Worm (Caenorhabditis elegans) whole organism, young adult: ENCODE results near the gene exc-5.

Experiments
- B0336.3 ChIP-seq: fragments of 200-800 bp; sonication (Bioruptor generic); IDR thresholded peaks from 2 replicates; pipeline ENCODE4 v1.3.6; 2022; ENCODE audit warnings: missing genetic modification characterization, missing compliant biosample characterization
- F39B2.1 ChIP-seq: fragments of 200-800 bp; sonication (Bioruptor generic); IDR thresholded peaks from 2 replicates; pipeline ENCODE4 v1.3.6; 2022; ENCODE audit warnings: missing genetic modification reagents, missing genetic modification characterization, missing compliant biosample characterization
- ZK185.1 ChIP-seq: sonication (generic microtip); optimal IDR thresholded peaks from 2 replicates; lab custom pipeline; 2016; ENCODE audit warnings: mild to moderate bottlenecking, missing genetic modification characterization, missing compliant biosample characterization; ENCODE audit not compliant: poor library complexity, severe bottlenecking
- aptf-2 ChIP-seq: fragments of 200-800 bp; sonication (Bioruptor generic); conservative IDR thresholded peaks from 2 replicates; pipeline ENCODE4 v1.3.6; 2022; ENCODE audit warnings: missing genetic modification reagents, missing genetic modification characterization, missing compliant biosample characterization
- athp-1 ChIP-seq: sonication (generic microtip); optimal IDR thresholded peaks from 2 replicates; lab custom pipeline; 2017; ENCODE audit warnings: mild to moderate bottlenecking, missing genetic modification characterization, missing compliant biosample characterization
- ceh-27 ChIP-seq: fragments of 200-800 bp; sonication (Bioruptor generic); optimal IDR thresholded peaks from 2 replicates; lab custom pipeline; 2018; ENCODE audit warnings: mild to moderate bottlenecking, missing genetic modification characterization, moderate library complexity, missing compliant biosample characterization
- die-1 ChIP-seq: sonication (generic microtip); optimal IDR thresholded peaks from 2 replicates; lab custom pipeline; 2016; ENCODE audit warnings: missing genotype, mild to moderate bottlenecking, missing genetic modification characterization, missing compliant biosample characterization
- fkh-3 ChIP-seq: sonication (generic microtip); optimal IDR thresholded peaks from 2 replicates; lab custom pipeline; 2016; ENCODE audit warnings: mild to moderate bottlenecking, missing genetic modification characterization, missing compliant biosample characterization
- hmg-1.2 ChIP-seq: fragments of 200-800 bp; sonication (Bioruptor generic); IDR thresholded peaks from 2 replicates; pipeline ENCODE4 v1.3.6; 2022; ENCODE audit warnings: missing genetic modification reagents, missing genetic modification characterization, missing compliant biosample characterization
- lir-1 ChIP-seq: fragments of 200-800 bp; sonication (Bioruptor generic); conservative IDR thresholded peaks from 2 replicates; pipeline ENCODE4 v1.3.6; 2022; ENCODE audit warnings: missing genetic modification reagents, missing genetic modification characterization, missing compliant biosample characterization
- madf-3 ChIP-seq: fragments of 200-800 bp; sonication (Bioruptor generic); IDR thresholded peaks from 2 replicates; pipeline ENCODE4 v1.3.6; 2022; ENCODE audit warnings: missing genetic modification reagents, missing genetic modification characterization, missing compliant biosample characterization
- repo-1 ChIP-seq: sonication (generic microtip); optimal IDR thresholded peaks from 2 replicates; lab custom pipeline; 2017; ENCODE audit warnings: mild to moderate bottlenecking, missing genetic modification characterization, missing compliant biosample characterization
- rpc-1 ChIP-seq, 2 experiments: fragments of 150-350 bp in 1 of 2; sonication (generic microtip) in 1 of 2; optimal IDR thresholded peaks; 2 replicates each; lab custom pipeline; 2014 to 2018; ENCODE audit warnings: missing biosample characterization in 1 of 2, missing genetic modification characterization in 1 of 2, missing genetic modification reagents in 1 of 2, missing genotype in 1 of 2
- sea-2 ChIP-seq: fragments of 200-800 bp; sonication (Bioruptor generic); IDR thresholded peaks from 2 replicates; pipeline ENCODE4 v1.3.6; 2022; ENCODE audit warnings: missing genetic modification characterization, missing compliant biosample characterization
- tbp1 ChIP-seq: fragments of 200-800 bp; sonication (Bioruptor generic); optimal IDR thresholded peaks from 2 replicates; lab custom pipeline; 2018; ENCODE audit warnings: mild to moderate bottlenecking, missing genetic modification characterization, missing compliant biosample characterization
- unc-62 ChIP-seq: fragments of 150-350 bp; optimal IDR thresholded peaks from 2 replicates; lab custom pipeline; 2014; ENCODE audit warnings: missing biosample characterization, missing genetic modification reagents, missing genetic modification characterization
- zfh-2 ChIP-seq: fragments of 200-800 bp; sonication (Bioruptor generic); conservative IDR thresholded peaks from 2 replicates; pipeline ENCODE4 v1.3.6; 2022; ENCODE audit warnings: missing genetic modification reagents, missing genetic modification characterization, missing compliant biosample characterization
- ztf-28 ChIP-seq: fragments of 200-800 bp; sonication (Bioruptor generic); IDR thresholded peaks from 2 replicates; pipeline ENCODE4 v1.3.6; 2022; ENCODE audit warnings: missing genetic modification reagents, missing genetic modification characterization, missing compliant biosample characterization

Gene exc-5

DNA sequence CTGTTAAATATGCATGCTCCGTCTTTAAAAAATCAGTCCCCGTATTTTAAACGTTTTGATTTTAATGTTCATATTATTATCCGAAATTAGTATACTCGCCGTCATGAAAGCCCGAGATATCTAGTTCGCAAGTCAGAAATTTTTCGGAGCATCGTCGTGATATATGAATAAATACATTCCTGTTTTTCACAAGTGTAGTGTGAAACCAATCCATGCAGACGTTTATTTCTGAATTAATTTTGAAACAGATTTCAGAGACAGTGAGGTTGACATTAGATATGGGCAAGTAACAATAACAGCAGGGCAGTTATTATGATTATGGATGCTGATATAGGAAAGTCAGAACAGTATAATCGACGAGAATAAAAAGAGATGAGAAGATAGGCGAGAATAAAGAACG, 61.0 kb downstream of the exc-5 start (continued):
- TF ChIP-seq zfh-2 (GFP tag; lab: Robert Waterston, UW) (no peak), B0336.3 (GFP tag; lab: Robert Waterston, UW) (peak; percentile 69), ZK185.1 (tag; lab: Kevin White, UChicago) (no peak), fkh-3 (tag; lab: Kevin White, UChicago) (no peak), athp-1 (tag; lab: Kevin White, UChicago) (peak; percentile 28), ceh-27 (GFP tag; lab: Kevin White, UChicago) (no peak), die-1 (tag; lab: Kevin White, UChicago) (no peak), ztf-28 (GFP tag; lab: Robert Waterston, UW) (no peak), aptf-2 (GFP tag; lab: Robert Waterston, UW) (no peak), rpc-1 (optimal IDR thresholded peaks at IDR 0.05; lab: Kevin White, UChicago) (no peak), rpc-1 (tag; optimal IDR thresholded peaks at IDR 0.05; lab: Kevin White, UChicago) (no peak), unc-62 (GFP tag; lab: Kevin White, UChicago) (no peak), F39B2.1 (no peak), hmg-1.2 (GFP tag; lab: Robert Waterston, UW) (0 out of 2 replicates have a peak, but pooled peaks have one; percentile 21), sea-2 (GFP tag; lab: Robert Waterston, UW) (no peak), repo-1 (tag; lab: Kevin White, UChicago) (no peak), tbp1 (GFP tag; lab: Kevin White, UChicago) (peak; percentile 24), madf-3 (GFP tag; lab: Robert Waterston, UW) (no peak), lir-1 (no peak)
